Worm (Caenorhabditis elegans) whole organism, L1 larva: Measurements from ENCODE around the gene C07E3.8.

Experiments used
- C04F5.9 ChIP-seq: sonication (generic microtip); optimal IDR thresholded peaks from 2 replicates; lab custom pipeline; 2016; ENCODE audit warnings: missing genetic modification characterization, missing compliant biosample characterization
- blmp-1 ChIP-seq: fragments of 150-350 bp; optimal IDR thresholded peaks from 2 replicates; lab custom pipeline; 2014; ENCODE audit warnings: missing biosample characterization, missing genetic modification characterization
- ceh-8 ChIP-seq: fragments of 200-800 bp; sonication (Bioruptor generic); optimal IDR thresholded peaks from 2 replicates; lab custom pipeline; 2018; ENCODE audit warnings: mild to moderate bottlenecking, missing genetic modification characterization, moderate library complexity, missing compliant biosample characterization
- egl-27 ChIP-seq, 2 experiments: fragments of 150-350 bp in 1 of 2; sonication (generic microtip); optimal IDR thresholded peaks; 3 replicates each; lab custom pipeline; 2017 to 2018; ENCODE audit warnings: missing biosample characterization in 2 of 2, missing genetic modification characterization in 2 of 2, missing genetic modification reagents in 2 of 2
- elt-3 ChIP-seq, 6 experiments: fragments of 150-350 bp in 1 of 6; sonication (generic microtip); optimal IDR thresholded peaks; 2 replicates each; lab custom pipeline; 2017 to 2018; ENCODE audit warnings: missing biosample characterization in 6 of 6, missing genetic modification characterization in 6 of 6, inconsistent platforms in 1 of 6
- lin-13 ChIP-seq: fragments of 150-350 bp; optimal IDR thresholded peaks from 2 replicates; lab custom pipeline; 2014; ENCODE audit warnings: missing biosample characterization, missing genetic modification reagents, missing genetic modification characterization
- lin-39 ChIP-seq: fragments of 150-350 bp; optimal IDR thresholded peaks from 2 replicates; lab custom pipeline; 2014; ENCODE audit warnings: missing biosample characterization, missing genetic modification reagents, missing genetic modification characterization
- pax-3 ChIP-seq: fragments of 200-800 bp; sonication (Bioruptor generic); optimal IDR thresholded peaks from 2 replicates; lab custom pipeline; 2018; ENCODE audit warnings: mild to moderate bottlenecking, missing genetic modification characterization, moderate library complexity, missing compliant biosample characterization
- snpc-4 ChIP-seq: fragments of 150-350 bp; optimal IDR thresholded peaks from 2 replicates; lab custom pipeline; 2014; ENCODE audit warnings: missing biosample characterization, missing genetic modification characterization
- swsn-7 ChIP-seq: sonication (generic microtip); optimal IDR thresholded peaks from 2 replicates; lab custom pipeline; 2016; ENCODE audit warnings: missing genetic modification characterization, missing compliant biosample characterization
- unc-62 ChIP-seq: fragments of 150-350 bp; optimal IDR thresholded peaks from 2 replicates; lab custom pipeline; 2014; ENCODE audit warnings: missing biosample characterization, missing genetic modification reagents, missing genetic modification characterization
- zag-1 ChIP-seq: fragments of 150-350 bp; optimal IDR thresholded peaks from 2 replicates; lab custom pipeline; 2014; ENCODE audit warnings: missing biosample characterization, missing genetic modification characterization

DNA sequence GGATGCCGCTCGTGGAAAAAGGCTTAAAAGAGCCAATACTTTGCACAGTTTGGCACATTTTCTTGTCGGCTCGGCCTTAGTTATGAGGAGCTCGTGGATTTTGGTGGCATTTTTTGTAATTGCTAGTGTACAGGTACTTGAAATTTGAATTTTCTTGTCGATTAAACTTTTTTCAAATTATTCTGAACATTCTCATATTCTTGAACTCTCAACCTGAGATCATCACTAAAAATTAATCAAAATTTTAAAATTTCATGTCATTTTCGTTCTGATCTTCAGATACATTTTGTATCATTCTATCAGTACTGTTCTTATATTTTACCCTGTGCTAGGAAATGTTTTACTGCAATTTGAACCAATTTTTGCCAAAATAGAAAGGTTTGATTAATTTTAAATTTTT, 30.7 kb upstream of the C07E3.8 start, which contains the start of gene idpp-4:
- no peak for TF ChIP-seq unc-62 (GFP tag; lab: Kevin White, UChicago)
- TF ChIP-seq C04F5.9 (tag; lab: Kevin White, UChicago): no peak
- TF ChIP-seq snpc-4: no peak
- TF ChIP-seq egl-27 (tag; optimal IDR thresholded peaks at IDR 0.05; lab: Kevin White, UChicago): no peak
- no peak for TF ChIP-seq ceh-8
- no peak for TF ChIP-seq elt-3 (tag; optimal IDR thresholded peaks at IDR 0.05; lab: Kevin White, UChicago)
- TF ChIP-seq swsn-7 (tag; lab: Kevin White, UChicago): no peak
- no peak for TF ChIP-seq pax-3
- no peak for TF ChIP-seq zag-1 (tag; lab: Kevin White, UChicago)
- TF ChIP-seq lin-39: no peak
- TF ChIP-seq lin-13: no peak
- no peak for TF ChIP-seq blmp-1 (tag; lab: Kevin White, UChicago)
